Fruit fly (Drosophila melanogaster) whole organism, embryonic: ENCODE results near the gene CG5139.

Experiments
- Ada2b ChIP-seq: fragments of 200-800 bp; sonication (Bioruptor generic); IDR thresholded peaks from 2 replicates; pipeline ENCODE4 v1.3.6; 2022; ENCODE audit warnings: missing biosample characterization, missing genetic modification characterization
- BtbVII ChIP-seq: fragments of 200-800 bp; sonication (Bioruptor generic); optimal IDR thresholded peaks from 3 replicates; lab custom pipeline; 2017; ENCODE audit warnings: missing biosample characterization, mild to moderate bottlenecking, missing genetic modification characterization
- CG10959 ChIP-seq: fragments of 200-800 bp; sonication (Bioruptor generic); IDR thresholded peaks from 2 replicates; pipeline ENCODE4 v1.3.6; 2022; ENCODE audit warnings: missing biosample characterization, missing genetic modification characterization
- CG11696 ChIP-seq: fragments of 200-800 bp; sonication (Bioruptor generic); IDR thresholded peaks from 2 replicates; pipeline ENCODE4 v1.3.6; 2022; ENCODE audit warnings: missing biosample characterization, missing genetic modification characterization
- CG12769 ChIP-seq: fragments of 200-800 bp; sonication (Bioruptor generic); optimal IDR thresholded peaks from 2 replicates; lab custom pipeline; 2019; ENCODE audit warnings: missing biosample characterization, mild to moderate bottlenecking, missing genetic modification characterization, moderate library complexity
- CG12942 ChIP-seq: fragments of 200-800 bp; sonication (Bioruptor generic); optimal IDR thresholded peaks from 3 replicates; lab custom pipeline; 2016; ENCODE audit warnings: missing biosample characterization, missing genetic modification characterization
- CG13624 ChIP-seq: fragments of 200-800 bp; sonication (Bioruptor generic); optimal IDR thresholded peaks from 2 replicates; lab custom pipeline; 2016; ENCODE audit warnings: missing biosample characterization, missing genetic modification characterization
- CG14860 ChIP-seq: fragments of 200-800 bp; sonication (Bioruptor generic); IDR thresholded peaks from 3 replicates; pipeline ENCODE4 v1.3.6; 2022; ENCODE audit warnings: missing biosample characterization, missing genetic modification characterization; ENCODE audit not compliant: partially characterized antibody
- CG15514 ChIP-seq: fragments of 200-800 bp; sonication (Bioruptor generic); optimal IDR thresholded peaks from 3 replicates; lab custom pipeline; 2017; ENCODE audit warnings: missing biosample characterization, missing genetic modification characterization, mild to moderate bottlenecking, moderate library complexity, missing genetic modification reagents
- CG1832 ChIP-seq: fragments of 200-800 bp; sonication (Bioruptor generic); optimal IDR thresholded peaks from 2 replicates; lab custom pipeline; 2017; ENCODE audit warnings: missing biosample characterization, mild to moderate bottlenecking, missing genetic modification characterization, inconsistent platforms
- CG2120 ChIP-seq: fragments of 200-800 bp; sonication (Bioruptor generic); optimal IDR thresholded peaks from 3 replicates; lab custom pipeline; 2016; ENCODE audit warnings: missing biosample characterization, missing genetic modification characterization
- CG30020 ChIP-seq: fragments of 200-800 bp; optimal IDR thresholded peaks from 2 replicates; lab custom pipeline; 2019; ENCODE audit warnings: missing biosample characterization, mild to moderate bottlenecking, missing genetic modification characterization, moderate library complexity
- CG4404 ChIP-seq: fragments of 200-800 bp; sonication (Bioruptor generic); IDR thresholded peaks from 2 replicates; pipeline ENCODE4 v1.3.6; 2022; ENCODE audit warnings: missing biosample characterization, missing genetic modification characterization
- CG4617 ChIP-seq: fragments of 200-800 bp; sonication (Bioruptor generic); optimal IDR thresholded peaks from 3 replicates; lab custom pipeline; 2016; ENCODE audit warnings: missing biosample characterization, missing genetic modification characterization, borderline replicate concordance
- CG6254 ChIP-seq: fragments of 200-800 bp; sonication (Bioruptor generic); optimal IDR thresholded peaks from 3 replicates; lab custom pipeline; 2017; ENCODE audit warnings: mild to moderate bottlenecking, missing biosample characterization, missing genetic modification reagents, missing genetic modification characterization
- CG7786 ChIP-seq: fragments of 200-800 bp; sonication (Bioruptor generic); optimal IDR thresholded peaks from 2 replicates; lab custom pipeline; 2016; ENCODE audit warnings: missing biosample characterization, missing genetic modification characterization
- CG7839 ChIP-seq: fragments of 200-800 bp; sonication (Bioruptor generic); optimal IDR thresholded peaks from 3 replicates; lab custom pipeline; 2018; ENCODE audit warnings: missing biosample characterization, mild to moderate bottlenecking, missing genetic modification characterization, moderate library complexity
- CG8290 ChIP-seq, 3 experiments: fragments of 200-800 bp; sonication (Bioruptor generic); optimal IDR thresholded peaks; 2 replicates each; lab custom pipeline; 2016 to 2019; ENCODE audit warnings: missing biosample characterization in 3 of 3, missing genetic modification characterization in 3 of 3, mild to moderate bottlenecking in 2 of 3, moderate library complexity in 1 of 3
- Camta ChIP-seq: fragments of 200-800 bp; sonication (Bioruptor generic); optimal IDR thresholded peaks from 2 replicates; lab custom pipeline; 2016; ENCODE audit warnings: missing biosample characterization, missing genetic modification characterization
- Chrac-16 ChIP-seq: fragments of 200-800 bp; sonication (Bioruptor generic); optimal IDR thresholded peaks from 3 replicates; lab custom pipeline; 2016; ENCODE audit warnings: missing biosample characterization, missing genetic modification characterization
- CoRest ChIP-seq: fragments of 200-800 bp; sonication (Bioruptor generic); optimal IDR thresholded peaks from 3 replicates; lab custom pipeline; 2018; ENCODE audit warnings: missing biosample characterization, mild to moderate bottlenecking, missing genetic modification characterization, moderate library complexity
- Gug ChIP-seq: fragments of 200-800 bp; sonication (Bioruptor generic); IDR thresholded peaks from 4 replicates; pipeline ENCODE4 v1.3.6; 2022; ENCODE audit warnings: missing biosample characterization, missing genetic modification characterization
- Hmr ChIP-seq: fragments of 200-800 bp; sonication (Bioruptor generic); optimal IDR thresholded peaks from 3 replicates; lab custom pipeline; 2017; ENCODE audit warnings: mild to moderate bottlenecking, missing biosample characterization, missing genetic modification reagents, missing genetic modification characterization
- Hr39 ChIP-seq: fragments of >200 bp; optimal IDR thresholded peaks from 2 replicates; lab custom pipeline; 2017
- Lim3 ChIP-seq: fragments of 200-800 bp; sonication (Bioruptor generic); IDR thresholded peaks from 2 replicates; pipeline ENCODE4 v1.3.6; 2022; ENCODE audit warnings: missing biosample characterization, missing genetic modification characterization
- Neu2 ChIP-seq: fragments of 200-800 bp; sonication (Bioruptor generic); optimal IDR thresholded peaks from 3 replicates; lab custom pipeline; 2016; ENCODE audit warnings: missing biosample characterization, missing genetic modification characterization, borderline replicate concordance
- Nf-YB ChIP-seq: fragments of 200-800 bp; sonication (Bioruptor generic); optimal IDR thresholded peaks from 3 replicates; lab custom pipeline; 2019; ENCODE audit warnings: missing biosample characterization, mild to moderate bottlenecking, missing genetic modification characterization, moderate library complexity
- Opbp ChIP-seq: fragments of 200-800 bp; sonication (Bioruptor generic); IDR thresholded peaks from 3 replicates; pipeline ENCODE4 v1.3.6; 2022; ENCODE audit warnings: missing biosample characterization, missing genetic modification characterization; ENCODE audit not compliant: partially characterized antibody
- Taf1 ChIP-seq: fragments of 200-800 bp; sonication (Bioruptor generic); IDR thresholded peaks from 2 replicates; pipeline ENCODE4 v1.3.6; 2022; ENCODE audit warnings: missing biosample characterization, missing genetic modification characterization
- Vsx1 ChIP-seq: fragments of 200-800 bp; sonication (Bioruptor generic); optimal IDR thresholded peaks from 2 replicates; lab custom pipeline; 2017; ENCODE audit warnings: missing biosample characterization, mild to moderate bottlenecking, missing genetic modification characterization, missing genetic modification reagents
- ash1 ChIP-seq: fragments of 200-800 bp; sonication (Bioruptor generic); optimal IDR thresholded peaks from 2 replicates; lab custom pipeline; 2018; ENCODE audit warnings: missing biosample characterization, mild to moderate bottlenecking, missing genetic modification characterization
- br ChIP-seq: fragments of >200 bp; optimal IDR thresholded peaks from 2 replicates; lab custom pipeline; 2017
- cad ChIP-seq: fragments of >200 bp; optimal IDR thresholded peaks from 2 replicates; lab custom pipeline; 2017; ENCODE audit warnings: missing biosample characterization, missing genetic modification characterization
- cas ChIP-seq: fragments of 200-800 bp; sonication (Bioruptor generic); IDR thresholded peaks from 2 replicates; pipeline ENCODE4 v1.3.6; 2022; ENCODE audit warnings: missing biosample characterization, missing genetic modification characterization
- chinmo ChIP-seq: fragments of 200-800 bp; sonication (Bioruptor generic); IDR thresholded peaks from 4 replicates; pipeline ENCODE4 v1.3.6; 2022; ENCODE audit warnings: missing biosample characterization, missing genetic modification characterization; ENCODE audit not compliant: partially characterized antibody
- crp ChIP-seq, 2 experiments: fragments of 200-800 bp; sonication (Bioruptor generic); optimal IDR thresholded peaks; 2 replicates in 1 of 2; 3 replicates in 1 of 2; lab custom pipeline; 2017; ENCODE audit warnings: missing biosample characterization in 2 of 2, missing genetic modification characterization in 2 of 2, mild to moderate bottlenecking in 1 of 2, moderate library complexity in 1 of 2
- cwo ChIP-seq: fragments of 200-800 bp; sonication (Bioruptor generic); optimal IDR thresholded peaks from 3 replicates; lab custom pipeline; 2017; ENCODE audit warnings: missing biosample characterization, missing genetic modification characterization, mild to moderate bottlenecking, moderate library complexity, missing genetic modification reagents
- danr ChIP-seq: fragments of 200-800 bp; sonication (Bioruptor generic); IDR thresholded peaks from 2 replicates; pipeline ENCODE4 v1.3.6; 2022; ENCODE audit warnings: missing biosample characterization, missing genetic modification characterization
- dpn ChIP-seq, 2 experiments: fragments of 200-800 bp; sonication (Bioruptor generic); optimal IDR thresholded peaks; 3 replicates each; lab custom pipeline; 2016; ENCODE audit warnings: missing biosample characterization in 2 of 2, missing genetic modification characterization in 2 of 2
- eve ChIP-seq, 2 experiments: fragments of >200 bp; optimal IDR thresholded peaks; 2 replicates each; lab custom pipeline; 2017; ENCODE audit warnings: missing biosample characterization in 2 of 2, missing genetic modification characterization in 2 of 2
- mam ChIP-seq: fragments of 200-800 bp; sonication (Bioruptor generic); optimal IDR thresholded peaks from 3 replicates; lab custom pipeline; 2016; ENCODE audit warnings: missing biosample characterization, missing genetic modification characterization
- otp ChIP-seq: fragments of 200-800 bp; sonication (Bioruptor generic); IDR thresholded peaks from 3 replicates; pipeline ENCODE4, ENCODE4 v1.3.6; 2022; ENCODE audit warnings: missing biosample characterization, missing genetic modification characterization
- pan ChIP-seq, 4 experiments: fragments of >200 bp in 3 of 4; fragments of 200-800 bp in 1 of 4; sonication (Bioruptor generic) in 1 of 4; optimal IDR thresholded peaks in 3 of 4; IDR thresholded peaks in 1 of 4; 2 replicates each; pipeline versions ENCODE4 v1.3.6 to Lab custom; 2017 to 2022; ENCODE audit warnings: missing biosample characterization in 2 of 4, missing genetic modification characterization in 2 of 4, mixed read lengths in 1 of 4
- sens ChIP-seq: fragments of 200-800 bp; sonication (Bioruptor generic); peaks from one replicate; lab custom pipeline; 2016; ENCODE audit warnings: missing biosample characterization, missing genetic modification characterization
- sim ChIP-seq: fragments of 200-800 bp; sonication (Bioruptor generic); IDR thresholded peaks from 2 replicates; pipeline ENCODE4 v1.3.6; 2022; ENCODE audit warnings: missing biosample characterization, missing genetic modification characterization
- sob ChIP-seq: fragments of 200-800 bp; sonication (Bioruptor generic); IDR thresholded peaks from 2 replicates; pipeline ENCODE4 v1.3.6; 2022; ENCODE audit warnings: missing biosample characterization, missing genetic modification characterization
- tgo ChIP-seq: fragments of 200-800 bp; sonication (Bioruptor generic); IDR thresholded peaks from 3 replicates; pipeline ENCODE4 v1.3.6; 2022; ENCODE audit warnings: missing biosample characterization, missing genetic modification characterization
- tio ChIP-seq: fragments of 200-800 bp; sonication (Bioruptor generic); optimal IDR thresholded peaks from 2 replicates; lab custom pipeline; 2017; ENCODE audit warnings: missing biosample characterization, missing genetic modification characterization, inconsistent platforms
- zen2 ChIP-seq: fragments of 200-800 bp; sonication (Bioruptor generic); IDR thresholded peaks from 3 replicates; pipeline ENCODE4 v1.3.6; 2022; ENCODE audit warnings: missing biosample characterization, missing genetic modification characterization; ENCODE audit not compliant: partially characterized antibody
- zfh2 ChIP-seq: fragments of 200-800 bp; sonication (Bioruptor generic); optimal IDR thresholded peaks from 2 replicates; lab custom pipeline; 2016; ENCODE audit warnings: missing biosample characterization, missing genetic modification characterization

Gene CG5139

dm6 chr2L:1214465-1214864 is 15.4 kb upstream of the CG5139 start (continued):
- TF ChIP-seq CG7839 (tag; lab: Kevin White, UChicago) (peak; percentile 57), Hmr (peak; percentile 28), chinmo (GFP tag; lab: Robert Waterston, UW) (no peak), cad (GFP tag; lab: Kevin White, UChicago) (no peak), cwo (peak; percentile 32), CG12769 (peak; percentile 15), sim (GFP tag; lab: Robert Waterston, UW) (no peak), CG6254 (peak; percentile 22), br (lab: Kevin White, UChicago) (no peak), Taf1 (GFP tag; lab: Robert Waterston, UW) (no peak), CG15514 (peak; percentile 17), dpn (GFP tag; optimal IDR thresholded peaks at IDR 0.05; lab: Kevin White, UChicago) (peak in 1 of 2 experiments; percentile 22), CG4404 (GFP tag; lab: Robert Waterston, UW) (no peak), Ada2b (GFP tag; lab: Robert Waterston, UW) (peak; percentile 61), zen2 (GFP tag; lab: Robert Waterston, UW) (no peak), CG10959 (0 out of 2 replicates have a peak, but pooled peaks have one; percentile 9), sens (GFP tag; lab: Kevin White, UChicago) (peak; percentile 82), eve (GFP tag; optimal IDR thresholded peaks at IDR 0.05; lab: Kevin White, UChicago) (no peak), Lim3 (GFP tag; lab: Robert Waterston, UW) (no peak), mam (GFP tag; lab: Kevin White, UChicago) (no peak), Camta (no peak), CG14860 (GFP tag; lab: Robert Waterston, UW) (no peak), tio (GFP tag; lab: Kevin White, UChicago) (no peak), CG7786 (GFP tag; lab: Kevin White, UChicago) (no peak), Neu2 (GFP tag; lab: Kevin White, UChicago) (no peak), zfh2 (GFP tag; lab: Kevin White, UChicago) (no peak), crp (GFP tag; optimal IDR thresholded peaks at IDR 0.05; lab: Kevin White, UChicago) (no peak), CG1832 (GFP tag; lab: Kevin White, UChicago) (no peak), ash1 (GFP tag; lab: Kevin White, UChicago) (no peak), danr (GFP tag; lab: Robert Waterston, UW) (no peak), cas (GFP tag; lab: Robert Waterston, UW) (no peak), CoRest (tag; lab: Kevin White, UChicago) (peak; percentile 32), BtbVII (GFP tag; lab: Kevin White, UChicago) (no peak), Nf-YB (no peak), Chrac-16 (GFP tag; lab: Kevin White, UChicago) (peak; percentile 18), CG2120 (GFP tag; lab: Kevin White, UChicago) (peak; percentile 39), pan (optimal IDR thresholded peaks at IDR 0.05; lab: Kevin White, UChicago) (no peak), pan (GFP tag; optimal IDR thresholded peaks at IDR 0.05 in 1 of 2, IDR thresholded peaks at IDR 0.05 in 1 of 2) (peak in 1 of 2 experiments; percentile 69), sob (GFP tag; lab: Robert Waterston, UW) (peak; percentile 44; the same call in 1 of the 2 replicates), Hr39 (lab: Kevin White, UChicago) (no peak), CG11696 (GFP tag; lab: Robert Waterston, UW) (0 out of 2 replicates have a peak, but pooled peaks have one; percentile 14), otp (GFP tag; lab: Robert Waterston, UW) (0 out of 3 replicates have a peak, but pooled peaks have one; percentile 47), CG4617 (GFP tag; lab: Kevin White, UChicago) (no peak), CG13624 (GFP tag; lab: Kevin White, UChicago) (no peak), Vsx1 (GFP tag; lab: Kevin White, UChicago) (no peak), Opbp (GFP tag; lab: Robert Waterston, UW) (no peak), Gug (0 out of 4 replicates have a peak, but pooled peaks have one; percentile 33), CG12942 (GFP tag; lab: Kevin White, UChicago) (no peak), tgo (GFP tag; lab: Robert Waterston, UW) (peak; percentile 36; the same call in 1 of the 3 replicates), CG30020 (tag; lab: Kevin White, UChicago) (no peak), CG8290 (GFP tag; optimal IDR thresholded peaks at IDR 0.05; lab: Kevin White, UChicago) (no peak), CG8290 (tag; optimal IDR thresholded peaks at IDR 0.05; lab: Kevin White, UChicago) (peak in 1 of 2 experiments; percentile 11)
